Fruit fly (Drosophila melanogaster): Measurements from ENCODE around the gene CG5800.

The CG5800 gene

dm6 chrX:17627090-17627992 is 8.7 kb upstream of the CG5800 start, which contains the start of gene stas (continued):
- no peak for TF ChIP-seq C15 (GFP tag; IDR thresholded peaks at IDR 0.05)
- peak; percentile 33 for TF ChIP-seq Hmr (GFP tag; optimal IDR thresholded peaks at IDR 0.05)
- TF ChIP-seq CG4404 (GFP tag; IDR thresholded peaks at IDR 0.05): no peak
- peak; percentile 74 for TF ChIP-seq cg (GFP tag; optimal IDR thresholded peaks at IDR 0.05)
- peak; percentile 15 for TF ChIP-seq gem (tag; optimal IDR thresholded peaks at IDR 0.05)
- TF ChIP-seq CG7372 (GFP tag; IDR thresholded peaks at IDR 0.05): no peak
- TF ChIP-seq CrebB (tag; optimal IDR thresholded peaks at IDR 0.05): no peak
- TF ChIP-seq Lhr (GFP tag; optimal IDR thresholded peaks at IDR 0.05): peak; percentile 20
- no peak for TF ChIP-seq luna (GFP tag; optimal IDR thresholded peaks at IDR 0.05)
- no peak for TF ChIP-seq pho (GFP tag; optimal IDR thresholded peaks at IDR 0.05)
- TF ChIP-seq sob (GFP tag; IDR thresholded peaks at IDR 0.05): peak; percentile 37
- TF ChIP-seq CG10267 (tag; optimal IDR thresholded peaks at IDR 0.05): peak; percentile 79
- TF ChIP-seq crp (GFP tag; optimal IDR thresholded peaks at IDR 0.05): no peak
- no peak for TF ChIP-seq Usf (GFP tag; optimal IDR thresholded peaks at IDR 0.05)
- no peak for TF ChIP-seq CG11560 (tag; IDR thresholded peaks at IDR 0.05)
- peak; percentile 31 for TF ChIP-seq scrt (GFP tag; optimal IDR thresholded peaks at IDR 0.05)
- peak; percentile 8 for TF ChIP-seq CG17359 (tag; optimal IDR thresholded peaks at IDR 0.05)
- TF ChIP-seq bigmax (GFP tag; optimal IDR thresholded peaks at IDR 0.05): no peak
- no peak for TF ChIP-seq Kr (GFP tag; optimal IDR thresholded peaks at IDR 0.05)
- TF ChIP-seq phol (tag; optimal IDR thresholded peaks at IDR 0.05): peak; percentile 14
- no peak for TF ChIP-seq ERR (GFP tag; optimal IDR thresholded peaks at IDR 0.05)
- peak; percentile 64 for TF ChIP-seq CG4617 (GFP tag; optimal IDR thresholded peaks at IDR 0.05; ENCODE audit: borderline replicate concordance)
- TF ChIP-seq CG17912 (GFP tag; optimal IDR thresholded peaks at IDR 0.05): peak; percentile 26
- TF ChIP-seq BEAF-32 (GFP tag; optimal IDR thresholded peaks at IDR 0.05): peak; percentile 44
- no peak; the same call in 1 of the 2 replicates for TF ChIP-seq inv (GFP tag; IDR thresholded peaks at IDR 0.05; ENCODE audit: partially characterized antibody)
- peak; percentile 43 for TF ChIP-seq CG7745 (tag; optimal IDR thresholded peaks at IDR 0.05)
- peak; percentile 78 for TF ChIP-seq Dp (GFP tag; optimal IDR thresholded peaks at IDR 0.05)
- TF ChIP-seq CG5245 (GFP tag; optimal IDR thresholded peaks at IDR 0.05): no peak
- peak; percentile 52 for TF ChIP-seq zen (tag; optimal IDR thresholded peaks at IDR 0.05)
- TF ChIP-seq Scr (GFP tag; IDR thresholded peaks at IDR 0.05; ENCODE audit: partially characterized antibody): no peak; the same call in 1 of the 2 replicates
- peak; percentile 21 for TF ChIP-seq CG17829 (tag; optimal IDR thresholded peaks at IDR 0.05)
- 0 out of 2 replicates have a peak, but pooled peaks have one; percentile 12 for TF ChIP-seq CG42726 (GFP tag; IDR thresholded peaks at IDR 0.05; ENCODE audit: partially characterized antibody)
- peak; percentile 63 for TF ChIP-seq CG15514 (GFP tag; optimal IDR thresholded peaks at IDR 0.05)
- TF ChIP-seq CG30431 (GFP tag; optimal IDR thresholded peaks at IDR 0.05): no peak
- TF ChIP-seq dmrt99B (tag; optimal IDR thresholded peaks at IDR 0.05): no peak
- TF ChIP-seq CG16813 (GFP tag; IDR thresholded peaks at IDR 0.05; ENCODE audit: partially characterized antibody): 0 out of 3 replicates have a peak, but pooled peaks have one; percentile 7
- no peak for TF ChIP-seq nmo (GFP tag; optimal IDR thresholded peaks at IDR 0.05)
- no peak for TF ChIP-seq CG17612 (GFP tag; IDR thresholded peaks at IDR 0.05)
- peak; percentile 40 for TF ChIP-seq exex (tag; optimal IDR thresholded peaks at IDR 0.05)
- TF ChIP-seq CG2712 (tag; optimal IDR thresholded peaks at IDR 0.05): peak; percentile 40
- TF ChIP-seq Hsf (GFP tag; optimal IDR thresholded peaks at IDR 0.05): no peak
- no peak for TF ChIP-seq Doc2 (GFP tag; IDR thresholded peaks at IDR 0.05)
- TF ChIP-seq chn (GFP tag; optimal IDR thresholded peaks at IDR 0.05): no peak
- no peak for TF ChIP-seq repo (GFP tag; optimal IDR thresholded peaks at IDR 0.05)
- peak; percentile 85 for TF ChIP-seq CG12659 (GFP tag; optimal IDR thresholded peaks at IDR 0.05)
- TF ChIP-seq CG31224 (GFP tag; IDR thresholded peaks at IDR 0.05): no peak
- TF ChIP-seq CG12071 (GFP tag; optimal IDR thresholded peaks at IDR 0.05): no peak
